Worm (Caenorhabditis elegans): ENCODE data around the gene islo-1.

ce11 chrIV:8091539-8091938 lies 44.6 kb upstream of the islo-1 start:
- TF ChIP-seq aptf-2 (GFP tag; conservative IDR thresholded peaks at IDR 0.05): no peak
- no peak for TF ChIP-seq F23B12.7 (tag; optimal IDR thresholded peaks at IDR 0.05; ENCODE audit: insufficient read depth)
- no peak for TF ChIP-seq nhr-179 (tag; optimal IDR thresholded peaks at IDR 0.05)
- no peak for TF ChIP-seq ztf-3 (GFP tag; optimal IDR thresholded peaks at IDR 0.05)
